Worm (Caenorhabditis elegans) whole organism, L3 larva: ENCODE measurements around the gene F36H12.4.
"Not testable (repeated sequence)": the region's sequence is repeated elsewhere in the genome, so short reads cannot be mapped to it uniquely, and the experiment has no call there.

ENCODE experiments used
- R02D3.7 ChIP-seq: fragments of 150-350 bp; optimal IDR thresholded peaks from 2 replicates; lab custom pipeline; 2014; ENCODE audit warnings: missing biosample characterization, missing genetic modification characterization
- ZK546.5 ChIP-seq: sonication (generic microtip); optimal IDR thresholded peaks from 2 replicates; lab custom pipeline; 2017; ENCODE audit warnings: missing biosample characterization, missing genetic modification characterization
- aly-2 ChIP-seq: fragments of 150-350 bp; optimal IDR thresholded peaks from 2 replicates; lab custom pipeline; 2014; ENCODE audit warnings: missing biosample characterization, missing genetic modification characterization
- ama-1 ChIP-seq: fragments of 150-350 bp; optimal IDR thresholded peaks from 2 replicates; lab custom pipeline; 2018
- ceh-16 ChIP-seq: sonication (generic microtip); optimal IDR thresholded peaks from 2 replicates; lab custom pipeline; 2017; ENCODE audit warnings: missing biosample characterization, missing genetic modification characterization
- ceh-28 ChIP-seq: fragments of 150-350 bp; optimal IDR thresholded peaks from 2 replicates; lab custom pipeline; 2014; ENCODE audit warnings: missing biosample characterization, missing genetic modification reagents, missing genetic modification characterization
- ceh-82 ChIP-seq: fragments of 150-350 bp; optimal IDR thresholded peaks from 2 replicates; lab custom pipeline; 2014; ENCODE audit warnings: missing biosample characterization, missing genetic modification characterization
- ceh-9 ChIP-seq: sonication (generic microtip); optimal IDR thresholded peaks from 2 replicates; lab custom pipeline; 2018; ENCODE audit warnings: missing biosample characterization, missing genetic modification characterization
- daf-12 ChIP-seq: fragments of 150-350 bp; optimal IDR thresholded peaks from 2 replicates; lab custom pipeline; 2014; ENCODE audit warnings: missing biosample characterization, missing genetic modification reagents, missing genetic modification characterization
- egl-27 ChIP-seq: sonication (generic microtip); optimal IDR thresholded peaks from 4 replicates; lab custom pipeline; 2017; ENCODE audit warnings: missing biosample characterization, missing genetic modification reagents, missing genetic modification characterization
- egl-5 ChIP-seq: fragments of 150-350 bp; optimal IDR thresholded peaks from 2 replicates; lab custom pipeline; 2017; ENCODE audit warnings: missing biosample characterization, missing genetic modification reagents, missing genetic modification characterization, inconsistent platforms
- elt-1 ChIP-seq: fragments of 150-350 bp; optimal IDR thresholded peaks from 2 replicates; lab custom pipeline; 2014; ENCODE audit warnings: missing biosample characterization, missing genetic modification characterization
- elt-2 ChIP-seq: sonication (generic microtip); optimal IDR thresholded peaks from 2 replicates; lab custom pipeline; 2016; ENCODE audit warnings: missing genetic modification reagents, mild to moderate bottlenecking, missing genetic modification characterization, missing compliant biosample characterization
- elt-3 ChIP-seq, 3 experiments: fragments of 150-350 bp in 1 of 3; sonication (generic microtip) in 2 of 3; optimal IDR thresholded peaks; 2 replicates in 2 of 3; 4 replicates in 1 of 3; lab custom pipeline; 2014 to 2017; ENCODE audit warnings: missing biosample characterization in 3 of 3, missing genetic modification characterization in 3 of 3
- eor-1 ChIP-seq, 2 experiments: fragments of 150-350 bp; optimal IDR thresholded peaks; 2 replicates each; lab custom pipeline; 2014 to 2018; ENCODE audit warnings: missing biosample characterization in 2 of 2, missing genetic modification characterization in 2 of 2
- fkh-10 ChIP-seq: sonication (generic microtip); optimal IDR thresholded peaks from 2 replicates; lab custom pipeline; 2017; ENCODE audit warnings: missing biosample characterization, missing genetic modification reagents, missing genetic modification characterization
- fkh-2 ChIP-seq: fragments of 150-350 bp; optimal IDR thresholded peaks from 2 replicates; lab custom pipeline; 2014; ENCODE audit warnings: missing biosample characterization, missing genetic modification reagents, missing genetic modification characterization
- fos-1 ChIP-seq: fragments of 150-350 bp; optimal IDR thresholded peaks from 2 replicates; lab custom pipeline; 2014; ENCODE audit warnings: missing biosample characterization, missing genetic modification characterization
- hmg-11 ChIP-seq: sonication (generic microtip); optimal IDR thresholded peaks from 2 replicates; lab custom pipeline; 2016; ENCODE audit warnings: missing genetic modification characterization, missing compliant biosample characterization
- jun-1 ChIP-seq: fragments of 150-350 bp; optimal IDR thresholded peaks from 2 replicates; lab custom pipeline; 2014; ENCODE audit warnings: missing biosample characterization, missing genetic modification reagents, missing genetic modification characterization
- lin-15B ChIP-seq: fragments of 150-350 bp; optimal IDR thresholded peaks from 2 replicates; lab custom pipeline; 2014; ENCODE audit warnings: missing biosample characterization, missing genetic modification characterization
- lin-39 ChIP-seq: fragments of 150-350 bp; optimal IDR thresholded peaks from 2 replicates; lab custom pipeline; 2018; ENCODE audit warnings: missing biosample characterization, missing genetic modification reagents, missing genetic modification characterization
- lsy-12 ChIP-seq: sonication (generic microtip); optimal IDR thresholded peaks from 2 replicates; lab custom pipeline; 2016; ENCODE audit warnings: mild to moderate bottlenecking, missing genetic modification characterization, missing compliant biosample characterization
- mdl-1 ChIP-seq: fragments of 150-350 bp; optimal IDR thresholded peaks from 2 replicates; lab custom pipeline; 2014; ENCODE audit warnings: missing biosample characterization, missing genetic modification characterization
- mml-1 ChIP-seq: fragments of 150-350 bp; sonication (generic microtip); optimal IDR thresholded peaks from 3 replicates; lab custom pipeline; 2014; ENCODE audit warnings: missing biosample characterization, missing genetic modification characterization
- nfya-1 ChIP-seq: sonication (generic microtip); optimal IDR thresholded peaks from 2 replicates; lab custom pipeline; 2017; ENCODE audit warnings: missing genetic modification characterization, mild to moderate bottlenecking, missing compliant biosample characterization, antibody characterized with exemption, moderate library complexity; ENCODE audit not compliant: insufficient read depth
- nhr-11 ChIP-seq: fragments of 150-350 bp; optimal IDR thresholded peaks from 2 replicates; lab custom pipeline; 2014; ENCODE audit warnings: missing biosample characterization, missing genetic modification characterization
- nhr-12 ChIP-seq: fragments of 150-350 bp; optimal IDR thresholded peaks from 2 replicates; lab custom pipeline; 2014; ENCODE audit warnings: missing biosample characterization, missing genetic modification characterization
- nhr-23 ChIP-seq: fragments of 150-350 bp; optimal IDR thresholded peaks from 2 replicates; lab custom pipeline; 2014; ENCODE audit warnings: missing biosample characterization, missing genetic modification reagents, missing genetic modification characterization
- nhr-237 ChIP-seq: fragments of 150-350 bp; optimal IDR thresholded peaks from 2 replicates; lab custom pipeline; 2014; ENCODE audit warnings: missing biosample characterization, missing genetic modification characterization
- nhr-25 ChIP-seq: sonication (generic microtip); optimal IDR thresholded peaks from 2 replicates; lab custom pipeline; 2017; ENCODE audit warnings: missing biosample characterization, missing genetic modification characterization
- nhr-43 ChIP-seq: sonication (generic microtip); optimal IDR thresholded peaks from 2 replicates; lab custom pipeline; 2016; ENCODE audit warnings: mild to moderate bottlenecking, missing genetic modification characterization, missing compliant biosample characterization; ENCODE audit not compliant: poor library complexity, severe bottlenecking
- nhr-76 ChIP-seq: fragments of 150-350 bp; sonication (generic microtip); optimal IDR thresholded peaks from 5 replicates; lab custom pipeline; 2014; ENCODE audit warnings: missing biosample characterization, missing genetic modification characterization
- nhr-77 ChIP-seq: fragments of 150-350 bp; optimal IDR thresholded peaks from 2 replicates; lab custom pipeline; 2014; ENCODE audit warnings: missing biosample characterization, missing genetic modification characterization
- pha-4 ChIP-seq: fragments of 150-350 bp; optimal IDR thresholded peaks from 2 replicates; lab custom pipeline; 2014; ENCODE audit warnings: missing biosample characterization, missing genetic modification reagents, missing genetic modification characterization
- pqm-1 ChIP-seq: fragments of 150-350 bp; optimal IDR thresholded peaks from 2 replicates; lab custom pipeline; 2017; ENCODE audit warnings: missing biosample characterization, missing genetic modification characterization, inconsistent platforms
- sea-2 ChIP-seq: fragments of 150-350 bp; sonication (generic microtip); optimal IDR thresholded peaks from 4 replicates; lab custom pipeline; 2014; ENCODE audit warnings: missing biosample characterization, missing genetic modification reagents, missing genetic modification characterization
- skn-1 ChIP-seq: fragments of 150-350 bp; optimal IDR thresholded peaks from 2 replicates; lab custom pipeline; 2014; ENCODE audit warnings: missing biosample characterization, missing genetic modification characterization
- snpc-4 ChIP-seq: fragments of 150-350 bp; optimal IDR thresholded peaks from 2 replicates; lab custom pipeline; 2014; ENCODE audit warnings: missing biosample characterization, missing genetic modification characterization
- tbx-2 ChIP-seq: sonication (generic microtip); optimal IDR thresholded peaks from 2 replicates; lab custom pipeline; 2016; ENCODE audit warnings: mild to moderate bottlenecking, missing genetic modification characterization, missing compliant biosample characterization
- unc-39 ChIP-seq: sonication (generic microtip); optimal IDR thresholded peaks from 4 replicates; lab custom pipeline; 2017; ENCODE audit warnings: missing biosample characterization, missing genetic modification characterization
- unc-62 ChIP-seq: fragments of 150-350 bp; sonication (generic microtip); optimal IDR thresholded peaks from 4 replicates; lab custom pipeline; 2014; ENCODE audit warnings: missing biosample characterization, missing genetic modification reagents, missing genetic modification characterization
- zag-1 ChIP-seq: fragments of 150-350 bp; optimal IDR thresholded peaks from 2 replicates; lab custom pipeline; 2014; ENCODE audit warnings: missing biosample characterization, missing genetic modification characterization
- ztf-11 ChIP-seq: fragments of 150-350 bp; optimal IDR thresholded peaks from 2 replicates; lab custom pipeline; 2014; ENCODE audit warnings: missing biosample characterization, missing genetic modification characterization
- ztf-4 ChIP-seq: fragments of 150-350 bp; optimal IDR thresholded peaks from 2 replicates; lab custom pipeline; 2014; ENCODE audit warnings: missing biosample characterization, missing genetic modification characterization

The F36H12.4 gene

ce11 chrIV:5313011-5313410, 44.1 kb downstream of the F36H12.4 start, which contains the start of the genes msp-59 and ZK354.2:
TSS of gene msp-59 (minus strand) at chrIV:5313111.
TSS of gene ZK354.2 (plus strand) at chrIV:5313405.
- not testable (repeated sequence) for TF ChIP-seq nfya-1; unc-62; egl-5 (tag; lab: Kevin White, UChicago)
- TF ChIP-seq, all 47 proteins: peak for 0; not testable (repeated sequence) for 47

ce11 chrIV:5316223-5316622, 47.3 kb downstream of the F36H12.4 start, which contains the start of gene msp-65:
TSS of gene msp-65 (plus strand) at chrIV:5316523.
- not testable (repeated sequence) for TF ChIP-seq ztf-11 (tag; lab: Kevin White, UChicago); mml-1 (tag; lab: Kevin White, UChicago); tbx-2

ce11 chrIV:5317106-5317505, 48.2 kb downstream of the F36H12.4 start:
- no peak for TF ChIP-seq ztf-4
- no peak for TF ChIP-seq nhr-11 (tag; lab: Kevin White, UChicago)
- no peak for TF ChIP-seq elt-1 (tag; lab: Kevin White, UChicago)
- TF ChIP-seq snpc-4 (tag; lab: Kevin White, UChicago) = peak; percentile 95
- TF ChIP-seq nhr-77 (tag; lab: Kevin White, UChicago) = no peak
- no peak for TF ChIP-seq zag-1
- no peak for TF ChIP-seq pha-4 (tag; lab: Kevin White, UChicago)
- no peak for TF ChIP-seq unc-39
- TF ChIP-seq tbx-2 = no peak
- TF ChIP-seq aly-2 (tag; lab: Kevin White, UChicago) = no peak
- TF ChIP-seq nhr-76 (tag; lab: Kevin White, UChicago) = no peak
- no peak for TF ChIP-seq sea-2 (GFP tag; lab: Kevin White, UChicago)
- peak; percentile 24 for TF ChIP-seq elt-2 (tag; lab: Kevin White, UChicago)
- no peak for TF ChIP-seq ceh-16 (tag; lab: Kevin White, UChicago)
- TF ChIP-seq ZK546.5 (tag; lab: Kevin White, UChicago) = no peak
- no peak for TF ChIP-seq pqm-1 (tag; lab: Kevin White, UChicago)
- TF ChIP-seq R02D3.7 (tag; lab: Kevin White, UChicago) = no peak
- peak; percentile 37 for TF ChIP-seq nhr-23 (tag; lab: Kevin White, UChicago)
- no peak for TF ChIP-seq jun-1 (tag; lab: Kevin White, UChicago)
- no peak for TF ChIP-seq eor-1 (tag; optimal IDR thresholded peaks at IDR 0.05; lab: Kevin White, UChicago)
- TF ChIP-seq ztf-11 (tag; lab: Kevin White, UChicago) = no peak
- no peak for TF ChIP-seq mml-1 (tag; lab: Kevin White, UChicago)
- TF ChIP-seq nhr-25 (tag; lab: Kevin White, UChicago) = peak; percentile 35
- no peak for TF ChIP-seq lin-15B (tag; lab: Kevin White, UChicago)
- TF ChIP-seq elt-3 (tag; optimal IDR thresholded peaks at IDR 0.05; lab: Kevin White, UChicago) = no peak
- peak; percentile 54 for TF ChIP-seq nhr-43 (tag; lab: Kevin White, UChicago)
- no peak for TF ChIP-seq nhr-12 (tag; lab: Kevin White, UChicago)
- no peak for TF ChIP-seq skn-1 (tag; lab: Kevin White, UChicago)
- TF ChIP-seq ceh-28 = peak; percentile 24
- TF ChIP-seq hmg-11 = no peak
- TF ChIP-seq egl-5 (tag; lab: Kevin White, UChicago) = no peak
- TF ChIP-seq mdl-1 (tag; lab: Kevin White, UChicago) = no peak
- peak; percentile 7 for TF ChIP-seq fos-1 (tag; lab: Kevin White, UChicago)
- TF ChIP-seq daf-12 (tag; lab: Kevin White, UChicago) = no peak
- TF ChIP-seq unc-62 = no peak

- TF ChIP-seq egl-5 (tag; lab: Kevin White, UChicago) = no peak
- no peak for TF ChIP-seq nhr-77 (tag; lab: Kevin White, UChicago)
- TF ChIP-seq ztf-11 (tag; lab: Kevin White, UChicago) = no peak
- TF ChIP-seq nfya-1 = peak; percentile 13
- no peak for TF ChIP-seq nhr-11 (tag; lab: Kevin White, UChicago)
- no peak for TF ChIP-seq fkh-10 (GFP tag; lab: Kevin White, UChicago)
- no peak for TF ChIP-seq ceh-16 (tag; lab: Kevin White, UChicago)
- TF ChIP-seq ceh-9 = no peak
- TF ChIP-seq ZK546.5 (tag; lab: Kevin White, UChicago) = no peak
- TF ChIP-seq lin-39 (tag; lab: Kevin White, UChicago) = no peak
- no peak for TF ChIP-seq ceh-82 (tag; lab: Kevin White, UChicago)
- TF ChIP-seq mml-1 (tag; lab: Kevin White, UChicago) = no peak
- TF ChIP-seq snpc-4 (tag; lab: Kevin White, UChicago) = peak; percentile 48
- no peak for TF ChIP-seq fkh-2 (tag; lab: Kevin White, UChicago)
- TF ChIP-seq nhr-237 (tag; lab: Kevin White, UChicago) = no peak
- TF ChIP-seq nhr-12 (tag; lab: Kevin White, UChicago) = no peak
- TF ChIP-seq daf-12 (tag; lab: Kevin White, UChicago) = no peak
- TF ChIP-seq nhr-23 (tag; lab: Kevin White, UChicago) = peak; percentile 59
- TF ChIP-seq egl-27 = no peak
- no peak for TF ChIP-seq unc-62
- TF ChIP-seq hmg-11 = no peak
- TF ChIP-seq mdl-1 (tag; lab: Kevin White, UChicago) = no peak
- no peak for TF ChIP-seq unc-39
- no peak for TF ChIP-seq lsy-12 (tag; lab: Kevin White, UChicago)
- peak; percentile 50 for TF ChIP-seq elt-2 (tag; lab: Kevin White, UChicago)
- no peak for TF ChIP-seq elt-3 (tag; optimal IDR thresholded peaks at IDR 0.05; lab: Kevin White, UChicago)
- TF ChIP-seq ceh-28 = no peak
- TF ChIP-seq ama-1 (lab: Kevin White, UChicago) = no peak
- no peak for TF ChIP-seq tbx-2
These were observed 50.0 kb downstream of the F36H12.4 start, which contains the start of gene slc-46A for ce11 chrIV:5318835-5319303. TSS of gene slc-46A (plus strand) at chrIV:5319253.
